Fruit fly (Drosophila melanogaster) whole organism, embryonic: ENCODE results near the gene VhaAC39-1.

Source experiments
- Ada2b ChIP-seq: fragments of 200-800 bp; sonication (Bioruptor generic); IDR thresholded peaks from 2 replicates; pipeline ENCODE4 v1.3.6; 2022; ENCODE audit warnings: missing biosample characterization, missing genetic modification characterization
- Antp ChIP-seq: fragments of 200-800 bp; sonication (Bioruptor generic); optimal IDR thresholded peaks from 3 replicates; lab custom pipeline; 2016; ENCODE audit warnings: missing biosample characterization, missing genetic modification characterization
- B-H1 ChIP-seq: fragments of 200-800 bp; sonication (Bioruptor generic); IDR thresholded peaks from 3 replicates; pipeline ENCODE4 v1.3.6; 2022; ENCODE audit warnings: missing biosample characterization, missing genetic modification characterization
- Bgb ChIP-seq: fragments of 200-800 bp; sonication (Bioruptor generic); IDR thresholded peaks from 2 replicates; pipeline ENCODE4 v1.3.6; 2022; ENCODE audit warnings: missing biosample characterization, missing genetic modification characterization; ENCODE audit not compliant: partially characterized antibody
- CG10979 ChIP-seq: fragments of 200-800 bp; sonication (Bioruptor generic); optimal IDR thresholded peaks from 2 replicates; lab custom pipeline; 2018; ENCODE audit warnings: missing biosample characterization, mild to moderate bottlenecking, missing genetic modification characterization, moderate library complexity
- CG12236 ChIP-seq: fragments of 200-800 bp; sonication (Bioruptor generic); optimal IDR thresholded peaks from 2 replicates; lab custom pipeline; 2016; ENCODE audit warnings: missing biosample characterization, missing genetic modification characterization
- CG16813 ChIP-seq: fragments of 200-800 bp; sonication (Bioruptor generic); IDR thresholded peaks from 3 replicates; pipeline ENCODE4 v1.3.6; 2022; ENCODE audit warnings: missing biosample characterization, missing genetic modification characterization; ENCODE audit not compliant: partially characterized antibody
- CG1832 ChIP-seq: fragments of 200-800 bp; sonication (Bioruptor generic); optimal IDR thresholded peaks from 2 replicates; lab custom pipeline; 2017; ENCODE audit warnings: missing biosample characterization, mild to moderate bottlenecking, missing genetic modification characterization, inconsistent platforms
- CG18619 ChIP-seq: fragments of 200-800 bp; sonication (Bioruptor generic); optimal IDR thresholded peaks from 3 replicates; lab custom pipeline; 2017; ENCODE audit warnings: missing biosample characterization, mild to moderate bottlenecking, missing genetic modification characterization
- CG2875 ChIP-seq: fragments of 200-800 bp; sonication (Bioruptor generic); optimal IDR thresholded peaks from 2 replicates; lab custom pipeline; 2017; ENCODE audit warnings: missing biosample characterization, mild to moderate bottlenecking, missing genetic modification characterization, missing genetic modification reagents
- CG30020 ChIP-seq: fragments of 200-800 bp; optimal IDR thresholded peaks from 2 replicates; lab custom pipeline; 2019; ENCODE audit warnings: missing biosample characterization, mild to moderate bottlenecking, missing genetic modification characterization, moderate library complexity
- CG30403 ChIP-seq: fragments of 200-800 bp; sonication (Bioruptor generic); optimal IDR thresholded peaks from 3 replicates; lab custom pipeline; 2016; ENCODE audit warnings: missing biosample characterization, missing genetic modification characterization
- CG31388 ChIP-seq: fragments of 200-800 bp; sonication (Bioruptor generic); optimal IDR thresholded peaks from 2 replicates; lab custom pipeline; 2016; ENCODE audit warnings: missing biosample characterization, missing genetic modification characterization
- CG32767 ChIP-seq: fragments of 200-800 bp; sonication (Bioruptor generic); IDR thresholded peaks from 2 replicates; pipeline ENCODE4 v1.3.6; 2022; ENCODE audit warnings: missing biosample characterization, missing genetic modification characterization
- CG33557 ChIP-seq: fragments of 200-800 bp; sonication (Bioruptor generic); optimal IDR thresholded peaks from 2 replicates; lab custom pipeline; 2019; ENCODE audit warnings: missing biosample characterization, mild to moderate bottlenecking, missing genetic modification characterization, moderate library complexity
- CG34376 ChIP-seq: fragments of 200-800 bp; sonication (Bioruptor generic); optimal IDR thresholded peaks from 2 replicates; lab custom pipeline; 2018; ENCODE audit warnings: missing biosample characterization, mild to moderate bottlenecking, missing genetic modification characterization
- CG3838 ChIP-seq: fragments of 200-800 bp; sonication (Bioruptor generic); optimal IDR thresholded peaks from 3 replicates; lab custom pipeline; 2016; ENCODE audit warnings: missing biosample characterization, missing genetic modification characterization
- CG5953 ChIP-seq: fragments of 200-800 bp; sonication (Bioruptor generic); IDR thresholded peaks from 2 replicates; pipeline ENCODE4 v1.3.6; 2022; ENCODE audit warnings: missing biosample characterization, missing genetic modification characterization
- CG7786 ChIP-seq: fragments of 200-800 bp; sonication (Bioruptor generic); optimal IDR thresholded peaks from 2 replicates; lab custom pipeline; 2016; ENCODE audit warnings: missing biosample characterization, missing genetic modification characterization
- CG8290 ChIP-seq, 3 experiments: fragments of 200-800 bp; sonication (Bioruptor generic); optimal IDR thresholded peaks; 2 replicates each; lab custom pipeline; 2016 to 2019; ENCODE audit warnings: missing biosample characterization in 3 of 3, missing genetic modification characterization in 3 of 3, mild to moderate bottlenecking in 2 of 3, moderate library complexity in 1 of 3
- CG9876 ChIP-seq: fragments of 200-800 bp; sonication (Bioruptor generic); optimal IDR thresholded peaks from 2 replicates; lab custom pipeline; 2016; ENCODE audit warnings: missing biosample characterization, missing genetic modification characterization
- CkIIα-i1 ChIP-seq: fragments of 200-800 bp; sonication (Bioruptor generic); IDR thresholded peaks from 2 replicates; pipeline ENCODE4 v1.3.6; 2022; ENCODE audit warnings: missing biosample characterization, missing genetic modification characterization
- D19A ChIP-seq: fragments of 200-800 bp; optimal IDR thresholded peaks from 3 replicates; lab custom pipeline; 2019; ENCODE audit warnings: missing biosample characterization, mild to moderate bottlenecking, missing genetic modification characterization, moderate library complexity
- Dek ChIP-seq: fragments of 200-800 bp; sonication (Bioruptor generic); optimal IDR thresholded peaks from 3 replicates; lab custom pipeline; 2019; ENCODE audit warnings: missing biosample characterization, mild to moderate bottlenecking, missing genetic modification characterization, moderate library complexity
- ERR ChIP-seq: fragments of 200-800 bp; sonication (Bioruptor generic); optimal IDR thresholded peaks from 2 replicates; lab custom pipeline; 2016; ENCODE audit warnings: missing biosample characterization, missing genetic modification characterization
- Elba2 ChIP-seq: fragments of 200-800 bp; sonication (Bioruptor generic); optimal IDR thresholded peaks from 3 replicates; lab custom pipeline; 2016; ENCODE audit warnings: missing biosample characterization, missing genetic modification characterization
- HHEX ChIP-seq: fragments of 200-800 bp; sonication (Bioruptor generic); optimal IDR thresholded peaks from 3 replicates; lab custom pipeline; 2017; ENCODE audit warnings: missing biosample characterization, mild to moderate bottlenecking, missing genetic modification characterization, missing genetic modification reagents
- HLH4C ChIP-seq: fragments of 200-800 bp; sonication (Bioruptor generic); IDR thresholded peaks from 3 replicates; pipeline ENCODE4 v1.3.6; 2022; ENCODE audit warnings: missing biosample characterization, missing genetic modification characterization; ENCODE audit not compliant: partially characterized antibody
- Hand ChIP-seq: fragments of 200-800 bp; sonication (Bioruptor generic); optimal IDR thresholded peaks from 2 replicates; lab custom pipeline; 2017; ENCODE audit warnings: mild to moderate bottlenecking, missing biosample characterization, missing genetic modification reagents, missing genetic modification characterization
- HmgD ChIP-seq: fragments of 200-800 bp; sonication (Bioruptor generic); optimal IDR thresholded peaks from 3 replicates; lab custom pipeline; 2016; ENCODE audit warnings: missing biosample characterization, missing genetic modification characterization
- Med ChIP-seq: fragments of 200-800 bp; sonication (Bioruptor generic); peaks from one replicate; lab custom pipeline; 2016; ENCODE audit warnings: missing biosample characterization, missing genetic modification characterization, mild to moderate bottlenecking, inconsistent platforms, moderate library complexity
- NC2α ChIP-seq: fragments of 200-800 bp; sonication (Bioruptor generic); optimal IDR thresholded peaks from 2 replicates; lab custom pipeline; 2016; ENCODE audit warnings: missing biosample characterization, missing genetic modification characterization
- NC2β ChIP-seq: fragments of 200-800 bp; sonication (Bioruptor generic); optimal IDR thresholded peaks from 2 replicates; lab custom pipeline; 2016; ENCODE audit warnings: missing biosample characterization, missing genetic modification characterization
- Nf-YA ChIP-seq: fragments of 200-800 bp; sonication (Bioruptor generic); IDR thresholded peaks from 2 replicates; pipeline ENCODE4 v1.3.6; 2022; ENCODE audit warnings: missing biosample characterization, missing genetic modification characterization
- NfI ChIP-seq: fragments of 200-800 bp; sonication (Bioruptor generic); optimal IDR thresholded peaks from 3 replicates; lab custom pipeline; 2018; ENCODE audit warnings: missing biosample characterization, mild to moderate bottlenecking, missing genetic modification characterization, moderate library complexity
- Ptx1 ChIP-seq: fragments of 200-800 bp; sonication (Bioruptor generic); IDR thresholded peaks from 2 replicates; pipeline ENCODE4 v1.3.6; 2022; ENCODE audit warnings: missing biosample characterization, missing genetic modification characterization
- Rfx ChIP-seq: fragments of 200-800 bp; sonication (Bioruptor generic); IDR thresholded peaks from 2 replicates; pipeline ENCODE4 v1.3.6; 2022; ENCODE audit warnings: missing biosample characterization, missing genetic modification characterization
- al ChIP-seq: fragments of 200-800 bp; sonication (Bioruptor generic); IDR thresholded peaks from 2 replicates; pipeline ENCODE4 v1.3.6; 2022; ENCODE audit warnings: missing biosample characterization, missing genetic modification characterization
- amos ChIP-seq: fragments of 200-800 bp; sonication (Bioruptor generic); IDR thresholded peaks from 2 replicates; pipeline ENCODE4 v1.3.6; 2022; ENCODE audit warnings: missing biosample characterization, missing genetic modification characterization; ENCODE audit not compliant: partially characterized antibody
- hbn ChIP-seq: fragments of 200-800 bp; sonication (Bioruptor generic); IDR thresholded peaks from 2 replicates; pipeline ENCODE4 v1.3.6; 2022; ENCODE audit warnings: missing biosample characterization, missing genetic modification characterization; ENCODE audit not compliant: partially characterized antibody
- ken ChIP-seq: fragments of 200-800 bp; sonication (Bioruptor generic); IDR thresholded peaks from 3 replicates; pipeline ENCODE4 v1.3.6; 2022; ENCODE audit warnings: missing biosample characterization, missing genetic modification characterization
- lola ChIP-seq, 3 experiments: fragments of >200 bp in 2 of 3; fragments of 200-800 bp in 1 of 3; sonication (Bioruptor generic) in 1 of 3; optimal IDR thresholded peaks; 2 replicates each; lab custom pipeline; 2017 to 2019; ENCODE audit warnings: missing biosample characterization in 3 of 3, missing genetic modification characterization in 3 of 3, mild to moderate bottlenecking in 1 of 3, moderate library complexity in 1 of 3
- pb ChIP-seq: fragments of 200-800 bp; sonication (Bioruptor generic); optimal IDR thresholded peaks from 3 replicates; lab custom pipeline; 2016; ENCODE audit warnings: missing biosample characterization, missing genetic modification characterization
- psq ChIP-seq: fragments of 200-800 bp; sonication (Bioruptor generic); optimal IDR thresholded peaks from 2 replicates; lab custom pipeline; 2017; ENCODE audit warnings: missing biosample characterization, missing genetic modification characterization
- rib ChIP-seq: fragments of 200-800 bp; sonication (Bioruptor generic); IDR thresholded peaks from 2 replicates; pipeline ENCODE4 v1.3.6; 2022; ENCODE audit warnings: missing biosample characterization, missing genetic modification characterization
- ro ChIP-seq: fragments of 200-800 bp; sonication (Bioruptor generic); IDR thresholded peaks from 2 replicates; pipeline ENCODE4 v1.3.6; 2022; ENCODE audit warnings: missing biosample characterization, missing genetic modification characterization
- slp2 ChIP-seq: fragments of 200-800 bp; sonication (Bioruptor generic); optimal IDR thresholded peaks from 2 replicates; lab custom pipeline; 2016; ENCODE audit warnings: missing biosample characterization, missing genetic modification characterization
- trem ChIP-seq: fragments of 200-800 bp; optimal IDR thresholded peaks from 3 replicates; lab custom pipeline; 2019; ENCODE audit warnings: missing biosample characterization, mild to moderate bottlenecking, missing genetic modification characterization, moderate library complexity
- ttk ChIP-seq: fragments of 200-800 bp; sonication (Bioruptor generic); IDR thresholded peaks from 2 replicates; pipeline ENCODE4 v2.1.2; 2022; ENCODE audit warnings: missing biosample characterization, missing genetic modification characterization
- vnd ChIP-seq: fragments of 200-800 bp; sonication (Bioruptor generic); IDR thresholded peaks from 3 replicates; pipeline ENCODE4 v1.3.6; 2022; ENCODE audit warnings: missing biosample characterization, missing genetic modification characterization; ENCODE audit not compliant: partially characterized antibody
- zen ChIP-seq: fragments of 200-800 bp; sonication (Bioruptor generic); optimal IDR thresholded peaks from 3 replicates; lab custom pipeline; 2018; ENCODE audit warnings: missing biosample characterization, mild to moderate bottlenecking, missing genetic modification characterization, moderate library complexity

The VhaAC39-1 gene

dm6 chrX:3931669-3932068, 51.1 kb downstream of the VhaAC39-1 start (continued):
- TF ChIP-seq trem (no peak), NC2β (no peak), ttk (GFP tag; lab: Robert Waterston, UW) (no peak), CG2875 (no peak), CG31388 (GFP tag; lab: Kevin White, UChicago) (no peak), hbn (GFP tag; lab: Robert Waterston, UW) (no peak), ro (GFP tag; lab: Robert Waterston, UW) (no peak), CG16813 (no peak), lola (GFP tag; optimal IDR thresholded peaks at IDR 0.05; lab: Kevin White, UChicago) (peak in 1 of 3 experiments; percentile 18), CG9876 (no peak), Ada2b (GFP tag; lab: Robert Waterston, UW) (peak; percentile 40; the same call in 1 of the 2 replicates), CkIIα-i1 (GFP tag; lab: Robert Waterston, UW) (no peak), CG18619 (GFP tag; lab: Kevin White, UChicago) (no peak), CG1832 (no peak), NfI (GFP tag; lab: Kevin White, UChicago) (peak; percentile 21), pb (GFP tag; lab: Kevin White, UChicago) (no peak), Nf-YA (GFP tag; lab: Robert Waterston, UW) (no peak), CG7786 (GFP tag; lab: Kevin White, UChicago) (no peak), Elba2 (no peak), HHEX (no peak), rib (GFP tag; lab: Robert Waterston, UW) (no peak), CG34376 (no peak), HmgD (GFP tag; lab: Kevin White, UChicago) (no peak), psq (GFP tag; lab: Kevin White, UChicago) (no peak), Antp (no peak), NC2α (no peak), slp2 (GFP tag; lab: Kevin White, UChicago) (no peak), CG12236 (GFP tag; lab: Kevin White, UChicago) (no peak), Ptx1 (GFP tag; lab: Robert Waterston, UW) (peak; percentile 42), ERR (no peak), Rfx (GFP tag; lab: Robert Waterston, UW) (no peak), al (GFP tag; lab: Robert Waterston, UW) (no peak), zen (tag; lab: Kevin White, UChicago) (peak; percentile 12), CG3838 (GFP tag; lab: Kevin White, UChicago) (no peak), CG8290 (GFP tag; optimal IDR thresholded peaks at IDR 0.05; lab: Kevin White, UChicago) (no peak), CG8290 (tag; optimal IDR thresholded peaks at IDR 0.05; lab: Kevin White, UChicago) (no peak), B-H1 (GFP tag; lab: Robert Waterston, UW) (no peak), CG30020 (tag; lab: Kevin White, UChicago) (no peak), Med (GFP tag; lab: Kevin White, UChicago) (peak; percentile 68), CG33557 (GFP tag; lab: Kevin White, UChicago) (no peak), CG10979 (tag; lab: Kevin White, UChicago) (peak; percentile 35), CG5953 (GFP tag; lab: Robert Waterston, UW) (no peak), CG30403 (GFP tag; lab: Kevin White, UChicago) (peak; percentile 16), HLH4C (GFP tag; lab: Robert Waterston, UW) (no peak), vnd (GFP tag; lab: Robert Waterston, UW) (no peak), Dek (tag; lab: Kevin White, UChicago) (no peak), CG32767 (GFP tag; lab: Robert Waterston, UW) (no peak), ken (0 out of 3 replicates have a peak, but pooled peaks have one; percentile 24), amos (no peak), D19A (tag; lab: Kevin White, UChicago) (no peak), Bgb (no peak), Hand (no peak)
